Worm (Caenorhabditis elegans) whole organism, L3 larva: ENCODE data around the gene comt-4.

Experiments used
- ceh-16 ChIP-seq: sonication (generic microtip); optimal IDR thresholded peaks from 2 replicates; lab custom pipeline; 2017; ENCODE audit warnings: missing biosample characterization, missing genetic modification characterization
- ceh-82 ChIP-seq: fragments of 150-350 bp; optimal IDR thresholded peaks from 2 replicates; lab custom pipeline; 2014; ENCODE audit warnings: missing biosample characterization, missing genetic modification characterization
- jun-1 ChIP-seq: fragments of 150-350 bp; optimal IDR thresholded peaks from 2 replicates; lab custom pipeline; 2014; ENCODE audit warnings: missing biosample characterization, missing genetic modification reagents, missing genetic modification characterization
- nhr-23 ChIP-seq: fragments of 150-350 bp; optimal IDR thresholded peaks from 2 replicates; lab custom pipeline; 2014; ENCODE audit warnings: missing biosample characterization, missing genetic modification reagents, missing genetic modification characterization
- nhr-237 ChIP-seq: fragments of 150-350 bp; optimal IDR thresholded peaks from 2 replicates; lab custom pipeline; 2014; ENCODE audit warnings: missing biosample characterization, missing genetic modification characterization
- nhr-43 ChIP-seq: sonication (generic microtip); optimal IDR thresholded peaks from 2 replicates; lab custom pipeline; 2016; ENCODE audit warnings: mild to moderate bottlenecking, missing genetic modification characterization, missing compliant biosample characterization; ENCODE audit not compliant: poor library complexity, severe bottlenecking

DNA sequence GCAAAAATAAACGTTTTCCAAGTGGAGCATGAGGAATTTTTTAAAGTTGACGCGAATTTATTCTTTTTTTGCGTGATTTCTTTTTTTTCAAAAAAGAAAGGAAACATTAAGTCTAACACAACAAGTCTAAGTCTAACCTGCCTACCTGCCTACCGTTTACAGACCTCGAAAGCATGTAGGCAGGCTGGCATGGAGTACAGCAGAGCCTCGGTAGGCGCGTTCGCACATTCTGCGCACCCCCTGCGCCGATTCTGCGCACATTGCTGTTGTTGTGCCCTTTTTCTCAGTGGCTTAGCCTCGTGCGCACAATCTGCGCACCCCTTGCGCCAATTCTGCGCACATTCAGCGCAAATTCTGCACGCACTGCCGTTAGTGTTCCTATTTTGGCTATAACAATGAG is 33.9 kb upstream of the comt-4 start:
- TF ChIP-seq ceh-16 (tag; lab: Kevin White, UChicago) (no peak), ceh-82 (no peak), nhr-23 (tag; lab: Kevin White, UChicago) (no peak), jun-1 (no peak), nhr-237 (tag; lab: Kevin White, UChicago) (no peak), nhr-43 (tag; lab: Kevin White, UChicago) (no peak)
